Worm (Caenorhabditis elegans) whole organism, young adult: ENCODE data around the gene srw-118.

Source experiments
- hlh-26 ChIP-seq: fragments of 200-800 bp; sonication (Bioruptor generic); conservative IDR thresholded peaks from 2 replicates; pipeline ENCODE4 v1.3.6; 2022; ENCODE audit warnings: missing genetic modification reagents, missing genetic modification characterization, missing compliant biosample characterization
- snpc-4 ChIP-seq, 5 experiments: fragments of 150-350 bp in 1 of 5; sonication (generic microtip) in 4 of 5; optimal IDR thresholded peaks; 2 replicates each; lab custom pipeline; 2014 to 2018; ENCODE audit warnings: missing genetic modification characterization in 5 of 5, missing biosample characterization in 3 of 5, antibody characterized with exemption in 2 of 5, mild to moderate bottlenecking in 2 of 5, missing compliant biosample characterization in 2 of 5, missing genotype in 2 of 5, moderate library complexity in 2 of 5, missing genetic modification reagents in 1 of 5
- ztf-25 ChIP-seq: fragments of 200-800 bp; sonication (Bioruptor generic); IDR thresholded peaks from 2 replicates; pipeline ENCODE4 v1.3.6; 2022; ENCODE audit warnings: missing genetic modification reagents, missing genetic modification characterization, missing compliant biosample characterization

DNA sequence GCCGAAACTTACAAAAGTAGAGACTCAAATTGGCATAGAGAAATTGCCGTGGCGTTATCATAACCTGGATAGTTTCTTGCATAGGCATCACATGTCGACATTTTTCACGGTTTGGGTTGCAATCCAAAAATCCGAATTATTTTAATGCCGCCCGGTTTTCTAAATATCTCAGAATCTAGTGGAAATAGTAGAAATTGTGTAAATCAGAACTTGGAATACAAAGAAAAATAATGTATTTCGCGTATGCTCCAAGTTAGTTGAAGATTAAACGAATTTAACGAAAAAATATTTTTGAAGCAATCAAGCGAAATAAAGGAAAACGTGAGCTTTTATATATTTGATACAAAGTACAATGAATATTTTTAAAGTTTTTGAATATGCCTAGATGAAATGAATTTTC, 19.0 kb downstream of the srw-118 start, which contains the start of gene srw-144:
- no peak for TF ChIP-seq ztf-25 (GFP tag; lab: Robert Waterston, UW)
- no peak for TF ChIP-seq hlh-26 (GFP tag; lab: Robert Waterston, UW)
- TF ChIP-seq snpc-4 (GFP tag; optimal IDR thresholded peaks at IDR 0.05; lab: Kevin White, UChicago) = no peak
- TF ChIP-seq snpc-4 (tag; optimal IDR thresholded peaks at IDR 0.05; lab: Kevin White, UChicago) = no peak
